Fruit fly (Drosophila melanogaster) S2 (cell line): ENCODE data around the gene CG14110.

Source experiments
- CG8478 ChIP-seq: fragments of >200 bp; optimal IDR thresholded peaks from 2 replicates; lab custom pipeline; 2018
- CTCF ChIP-seq, 2 experiments: fragments of >200 bp; optimal IDR thresholded peaks; 2 replicates each; lab custom pipeline; 2018

DNA sequence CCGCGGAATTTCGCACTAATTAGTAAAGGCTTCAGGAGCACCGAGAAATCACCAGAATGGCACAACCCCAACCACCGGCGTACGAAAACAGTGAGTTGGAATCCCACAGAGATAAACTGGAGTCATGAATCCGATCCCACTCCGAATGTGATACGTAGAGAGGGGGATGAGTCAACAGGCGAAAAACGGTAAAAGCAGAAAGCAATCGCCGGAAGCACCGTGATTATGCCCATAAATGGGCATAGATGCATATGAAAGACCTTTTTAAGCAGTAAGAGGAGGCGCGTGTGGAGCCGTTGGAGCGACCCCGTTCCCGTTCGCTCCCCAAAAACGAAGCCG is 28.3 kb downstream of the CG14110 start:
- TF ChIP-seq CG8478 (lab: Kevin White, UChicago) (no peak), CTCF (optimal IDR thresholded peaks at IDR 0.05; lab: Kevin White, UChicago) (no peak)
